Worm (Caenorhabditis elegans): ENCODE measurements around the gene C06A1.7.

The C06A1.7 gene

ce11 chrII:10594312-10594711 lies 29.6 kb downstream of the C06A1.7 start:
- peak; percentile 94 for TF ChIP-seq zip-8 (tag; optimal IDR thresholded peaks at IDR 0.05)
- no peak for TF ChIP-seq blmp-1 (tag; optimal IDR thresholded peaks at IDR 0.05)

ce11 chrII:10594758-10595157 lies 30.1 kb downstream of the C06A1.7 start, which contains the start of gene C14A4.6:
C14A4.6 (minus strand) TSS chrII:10594776.
- TF ChIP-seq unc-120 (tag; optimal IDR thresholded peaks at IDR 0.05; ENCODE audit: poor library complexity, severe bottlenecking) (no peak), lsy-2 (tag; optimal IDR thresholded peaks at IDR 0.05) (no peak), ztf-11 (tag; optimal IDR thresholded peaks at IDR 0.05) (no peak), hlh-1 (tag; optimal IDR thresholded peaks at IDR 0.05) (no peak), lin-13 (tag; optimal IDR thresholded peaks at IDR 0.05) (no peak), ham-2 (GFP tag; optimal IDR thresholded peaks at IDR 0.05) (no peak), nhr-76 (tag; optimal IDR thresholded peaks at IDR 0.05) (no peak)

ce11 chrII:10596462-10596861 lies 31.8 kb downstream of the C06A1.7 start, which contains the start of gene C14A4.7:
C14A4.7 (minus strand) TSS chrII:10596562.
- no peak for TF ChIP-seq elt-1 (tag; optimal IDR thresholded peaks at IDR 0.05; ENCODE audit: borderline replicate concordance, insufficient read depth)
- no peak for TF ChIP-seq drap-1 (GFP tag; optimal IDR thresholded peaks at IDR 0.05)
- no peak for TF ChIP-seq nhr-237 (tag; optimal IDR thresholded peaks at IDR 0.05)
- no peak for TF ChIP-seq hlh-1 (tag; optimal IDR thresholded peaks at IDR 0.05)
- no peak for TF ChIP-seq ceh-83 (GFP tag; optimal IDR thresholded peaks at IDR 0.05)
- no peak for TF ChIP-seq blmp-1 (tag; optimal IDR thresholded peaks at IDR 0.05)
- no peak for TF ChIP-seq flh-1 (GFP tag; optimal IDR thresholded peaks at IDR 0.05)
- no peak for TF ChIP-seq ceh-39 (tag; optimal IDR thresholded peaks at IDR 0.05)
- no peak for TF ChIP-seq sem-2 (GFP tag; optimal IDR thresholded peaks at IDR 0.05)
- no peak for TF ChIP-seq lin-32 (GFP tag; optimal IDR thresholded peaks at IDR 0.05)
- TF ChIP-seq sptf-1 (tag; optimal IDR thresholded peaks at IDR 0.05) = no peak
- no peak for TF ChIP-seq unc-39 (tag; optimal IDR thresholded peaks at IDR 0.05)
- no peak for TF ChIP-seq ces-1 (GFP tag; optimal IDR thresholded peaks at IDR 0.05)
- no peak for TF ChIP-seq tbx-8 (GFP tag; optimal IDR thresholded peaks at IDR 0.05)

ce11 chrII:10598039-10598438 lies 33.3 kb downstream of the C06A1.7 start, which contains the start of gene C14A4.8:
C14A4.8 (minus strand) TSS chrII:10598139.
- TF ChIP-seq zip-8 (tag; optimal IDR thresholded peaks at IDR 0.05) (no peak), lin-13 (tag; optimal IDR thresholded peaks at IDR 0.05) (no peak), nhr-28 (tag; optimal IDR thresholded peaks at IDR 0.05) (no peak), bed-3 (GFP tag; optimal IDR thresholded peaks at IDR 0.05) (no peak), unc-120 (tag; optimal IDR thresholded peaks at IDR 0.05; ENCODE audit: poor library complexity, severe bottlenecking) (no peak), nhr-237 (tag; optimal IDR thresholded peaks at IDR 0.05) (no peak), mep-1 (tag; optimal IDR thresholded peaks at IDR 0.05) (no peak), ceh-43 (GFP tag; optimal IDR thresholded peaks at IDR 0.05) (no peak), lsy-2 (tag; optimal IDR thresholded peaks at IDR 0.05) (no peak), flh-1 (GFP tag; optimal IDR thresholded peaks at IDR 0.05) (no peak), sptf-1 (tag; optimal IDR thresholded peaks at IDR 0.05) (no peak), blmp-1 (tag; optimal IDR thresholded peaks at IDR 0.05) (no peak), snpc-4 (tag; optimal IDR thresholded peaks at IDR 0.05) (no peak), nhr-12 (tag; optimal IDR thresholded peaks at IDR 0.05) (no peak), elt-3 (tag; optimal IDR thresholded peaks at IDR 0.05) (no peak), lin-32 (GFP tag; optimal IDR thresholded peaks at IDR 0.05) (no peak), ceh-83 (GFP tag; optimal IDR thresholded peaks at IDR 0.05) (no peak), hlh-1 (tag; optimal IDR thresholded peaks at IDR 0.05) (no peak), unc-39 (tag; optimal IDR thresholded peaks at IDR 0.05) (no peak)

- TF ChIP-seq elt-3 (tag; optimal IDR thresholded peaks at IDR 0.05) (peak; percentile 79), pha-4 (tag; optimal IDR thresholded peaks at IDR 0.05) (no peak)
These were observed 34.3 kb downstream of the C06A1.7 start, which contains the start of gene C14A4.9 for ce11 chrII:10598970-10599369. C14A4.9 (plus strand) TSS chrII:10599337.

ce11 chrII:10602184-10602583 lies 37.5 kb downstream of the C06A1.7 start, which contains the start of gene srv-2:
srv-2 (minus strand) TSS chrII:10602284.
- TF ChIP-seq unc-120 (tag; optimal IDR thresholded peaks at IDR 0.05; ENCODE audit: poor library complexity, severe bottlenecking) (no peak), ztf-11 (tag; optimal IDR thresholded peaks at IDR 0.05) (no peak), unc-39 (tag; optimal IDR thresholded peaks at IDR 0.05) (no peak), blmp-1 (tag; optimal IDR thresholded peaks at IDR 0.05) (no peak), unc-62 (GFP tag; optimal IDR thresholded peaks at IDR 0.05) (no peak), nhr-237 (tag; optimal IDR thresholded peaks at IDR 0.05) (no peak), mls-2 (tag; optimal IDR thresholded peaks at IDR 0.05) (no peak), sptf-1 (tag; optimal IDR thresholded peaks at IDR 0.05) (no peak), M03D4.4 (tag; optimal IDR thresholded peaks at IDR 0.05) (no peak), lin-13 (tag; optimal IDR thresholded peaks at IDR 0.05) (no peak), pha-4 (tag; optimal IDR thresholded peaks at IDR 0.05) (no peak), elt-3 (tag; optimal IDR thresholded peaks at IDR 0.05) (no peak), lsy-2 (tag; optimal IDR thresholded peaks at IDR 0.05) (no peak), ceh-43 (GFP tag; optimal IDR thresholded peaks at IDR 0.05) (no peak), nhr-2 (tag; optimal IDR thresholded peaks at IDR 0.05) (no peak), ham-2 (GFP tag; optimal IDR thresholded peaks at IDR 0.05) (no peak), lin-32 (GFP tag; optimal IDR thresholded peaks at IDR 0.05) (no peak), drap-1 (GFP tag; optimal IDR thresholded peaks at IDR 0.05) (no peak)
